Fruit fly (Drosophila melanogaster) whole organism, embryonic: ENCODE measurements around the gene GlyRS.

Experiments used
- Ada2b ChIP-seq: fragments of 200-800 bp; sonication (Bioruptor generic); IDR thresholded peaks from 2 replicates; pipeline ENCODE4 v1.3.6; 2022; ENCODE audit warnings: missing biosample characterization, missing genetic modification characterization
- B-H1 ChIP-seq: fragments of 200-800 bp; sonication (Bioruptor generic); IDR thresholded peaks from 3 replicates; pipeline ENCODE4 v1.3.6; 2022; ENCODE audit warnings: missing biosample characterization, missing genetic modification characterization
- CG10565 ChIP-seq: fragments of 200-800 bp; sonication (Bioruptor generic); optimal IDR thresholded peaks from 3 replicates; lab custom pipeline; 2016; ENCODE audit warnings: missing biosample characterization, mild to moderate bottlenecking, missing genetic modification characterization
- CG10959 ChIP-seq: fragments of 200-800 bp; sonication (Bioruptor generic); IDR thresholded peaks from 2 replicates; pipeline ENCODE4 v1.3.6; 2022; ENCODE audit warnings: missing biosample characterization, missing genetic modification characterization
- CG11093 ChIP-seq: fragments of 200-800 bp; sonication (Bioruptor generic); IDR thresholded peaks from 3 replicates; pipeline ENCODE4 v1.3.6; 2022; ENCODE audit warnings: missing biosample characterization, missing genetic modification characterization
- CG11398 ChIP-seq: fragments of 200-800 bp; sonication (Bioruptor generic); optimal IDR thresholded peaks from 2 replicates; lab custom pipeline; 2016; ENCODE audit warnings: missing biosample characterization, missing genetic modification characterization
- CG11696 ChIP-seq: fragments of 200-800 bp; sonication (Bioruptor generic); IDR thresholded peaks from 2 replicates; pipeline ENCODE4 v1.3.6; 2022; ENCODE audit warnings: missing biosample characterization, missing genetic modification characterization
- CG12219 ChIP-seq: fragments of 200-800 bp; sonication (Bioruptor generic); optimal IDR thresholded peaks from 3 replicates; lab custom pipeline; 2018; ENCODE audit warnings: missing biosample characterization, mild to moderate bottlenecking, missing genetic modification characterization
- CG13123 ChIP-seq: fragments of 200-800 bp; sonication (Bioruptor generic); optimal IDR thresholded peaks from 2 replicates; lab custom pipeline; 2016; ENCODE audit warnings: missing biosample characterization, missing genetic modification characterization
- CG15073 ChIP-seq: fragments of 200-800 bp; sonication (Bioruptor generic); optimal IDR thresholded peaks from 2 replicates; lab custom pipeline; 2016; ENCODE audit warnings: missing biosample characterization, missing genetic modification characterization
- CG16813 ChIP-seq: fragments of 200-800 bp; sonication (Bioruptor generic); IDR thresholded peaks from 3 replicates; pipeline ENCODE4 v1.3.6; 2022; ENCODE audit warnings: missing biosample characterization, missing genetic modification characterization; ENCODE audit not compliant: partially characterized antibody
- CG16863 ChIP-seq: fragments of 200-800 bp; sonication (Bioruptor generic); optimal IDR thresholded peaks from 3 replicates; lab custom pipeline; 2016; ENCODE audit warnings: missing biosample characterization, missing genetic modification characterization
- CG17612 ChIP-seq: fragments of 200-800 bp; sonication (Bioruptor generic); IDR thresholded peaks from 2 replicates; pipeline ENCODE4 v1.3.6; 2022; ENCODE audit warnings: missing biosample characterization, missing genetic modification characterization
- CG17829 ChIP-seq: fragments of 200-800 bp; optimal IDR thresholded peaks from 2 replicates; lab custom pipeline; 2019; ENCODE audit warnings: missing biosample characterization, mild to moderate bottlenecking, missing genetic modification characterization, moderate library complexity
- CG1792 ChIP-seq: fragments of 200-800 bp; sonication (Bioruptor generic); optimal IDR thresholded peaks from 2 replicates; lab custom pipeline; 2016; ENCODE audit warnings: missing biosample characterization, missing genetic modification characterization
- CG30431 ChIP-seq: fragments of 200-800 bp; sonication (Bioruptor generic); optimal IDR thresholded peaks from 2 replicates; lab custom pipeline; 2017; ENCODE audit warnings: missing biosample characterization, missing genetic modification characterization
- CG4820 ChIP-seq: fragments of 200-800 bp; sonication (Bioruptor generic); optimal IDR thresholded peaks from 3 replicates; lab custom pipeline; 2016; ENCODE audit warnings: missing biosample characterization, missing genetic modification characterization
- CG6272 ChIP-seq: fragments of 200-800 bp; sonication (Bioruptor generic); IDR thresholded peaks from 2 replicates; pipeline ENCODE4 v1.3.6; 2022; ENCODE audit warnings: missing biosample characterization, missing genetic modification characterization
- CG6683 ChIP-seq: fragments of 200-800 bp; sonication (Bioruptor generic); optimal IDR thresholded peaks from 2 replicates; lab custom pipeline; 2017; ENCODE audit warnings: missing biosample characterization, mild to moderate bottlenecking, missing genetic modification characterization, missing genetic modification reagents
- CG6689 ChIP-seq: fragments of 200-800 bp; sonication (Bioruptor generic); IDR thresholded peaks from 2 replicates; pipeline ENCODE4 v1.3.6; 2022; ENCODE audit warnings: missing biosample characterization, missing genetic modification characterization
- CG7357 ChIP-seq: fragments of 200-800 bp; sonication (Bioruptor generic); IDR thresholded peaks from 3 replicates; pipeline ENCODE4 v1.3.6; 2022; ENCODE audit warnings: missing biosample characterization, missing genetic modification characterization
- CG7786 ChIP-seq: fragments of 200-800 bp; sonication (Bioruptor generic); optimal IDR thresholded peaks from 2 replicates; lab custom pipeline; 2016; ENCODE audit warnings: missing biosample characterization, missing genetic modification characterization
- D19B ChIP-seq: fragments of 200-800 bp; sonication (Bioruptor generic); optimal IDR thresholded peaks from 2 replicates; lab custom pipeline; 2017; ENCODE audit warnings: missing biosample characterization, mild to moderate bottlenecking, missing genetic modification characterization
- Dp ChIP-seq: fragments of 200-800 bp; sonication (Bioruptor generic); optimal IDR thresholded peaks from 2 replicates; lab custom pipeline; 2018; ENCODE audit warnings: missing biosample characterization, mild to moderate bottlenecking, missing genetic modification characterization, moderate library complexity
- Drgx ChIP-seq: fragments of 200-800 bp; sonication (Bioruptor generic); IDR thresholded peaks from 2 replicates; pipeline ENCODE4 v1.3.6; 2022; ENCODE audit warnings: missing biosample characterization, missing genetic modification characterization
- Gsc ChIP-seq: fragments of 200-800 bp; sonication (Bioruptor generic); IDR thresholded peaks from 2 replicates; pipeline ENCODE4 v1.3.6; 2022; ENCODE audit warnings: missing biosample characterization, missing genetic modification characterization
- Hmx ChIP-seq: fragments of 200-800 bp; sonication (Bioruptor generic); optimal IDR thresholded peaks from 2 replicates; lab custom pipeline; 2016; ENCODE audit warnings: missing biosample characterization, missing genetic modification characterization
- Max ChIP-seq: fragments of 200-800 bp; sonication (Bioruptor generic); optimal IDR thresholded peaks from 2 replicates; lab custom pipeline; 2016; ENCODE audit warnings: missing biosample characterization, mild to moderate bottlenecking, missing genetic modification characterization
- Scr ChIP-seq: fragments of 200-800 bp; sonication (Bioruptor generic); IDR thresholded peaks from 2 replicates; pipeline ENCODE4 v1.3.6; 2022; ENCODE audit warnings: missing biosample characterization, missing genetic modification characterization; ENCODE audit not compliant: partially characterized antibody
- Sry-δ ChIP-seq: fragments of 200-800 bp; sonication (Bioruptor generic); optimal IDR thresholded peaks from 2 replicates; lab custom pipeline; 2016; ENCODE audit warnings: missing biosample characterization, missing genetic modification characterization
- ap ChIP-seq: fragments of 200-800 bp; sonication (Bioruptor generic); IDR thresholded peaks from 2 replicates; pipeline ENCODE4 v1.3.6; 2022; ENCODE audit warnings: missing biosample characterization, missing genetic modification characterization
- az2 ChIP-seq: fragments of 200-800 bp; sonication (Bioruptor generic); optimal IDR thresholded peaks from 3 replicates; lab custom pipeline; 2016; ENCODE audit warnings: missing biosample characterization, missing genetic modification characterization
- bcd ChIP-seq: fragments of 200-800 bp; sonication (Bioruptor generic); optimal IDR thresholded peaks from 2 replicates; lab custom pipeline; 2017; ENCODE audit warnings: missing biosample characterization, mild to moderate bottlenecking, missing genetic modification characterization
- chm ChIP-seq: fragments of 200-800 bp; sonication (Bioruptor generic); IDR thresholded peaks from 2 replicates; pipeline ENCODE4 v1.3.6; 2022; ENCODE audit warnings: missing biosample characterization, missing genetic modification characterization
- chn ChIP-seq: fragments of 200-800 bp; sonication (Bioruptor generic); optimal IDR thresholded peaks from 2 replicates; lab custom pipeline; 2016; ENCODE audit warnings: missing biosample characterization, missing genetic modification characterization
- dati ChIP-seq: fragments of 200-800 bp; sonication (Bioruptor generic); IDR thresholded peaks from 2 replicates; pipeline ENCODE4 v1.3.6; 2022; ENCODE audit warnings: missing biosample characterization, missing genetic modification characterization
- dimm ChIP-seq: fragments of 200-800 bp; sonication (Bioruptor generic); IDR thresholded peaks from 2 replicates; pipeline ENCODE4 v1.3.6; 2022; ENCODE audit warnings: missing biosample characterization, missing genetic modification characterization
- ems ChIP-seq: fragments of 200-800 bp; sonication (Bioruptor generic); optimal IDR thresholded peaks from 3 replicates; lab custom pipeline; 2016; ENCODE audit warnings: missing biosample characterization, missing genetic modification characterization
- exex ChIP-seq: fragments of 200-800 bp; sonication (Bioruptor generic); optimal IDR thresholded peaks from 4 replicates; lab custom pipeline; 2018; ENCODE audit warnings: missing biosample characterization, mild to moderate bottlenecking, missing genetic modification characterization, moderate library complexity
- fu2 ChIP-seq: fragments of 200-800 bp; sonication (Bioruptor generic); optimal IDR thresholded peaks from 2 replicates; lab custom pipeline; 2016; ENCODE audit warnings: missing biosample characterization, missing genetic modification characterization
- gcm ChIP-seq: fragments of 200-800 bp; sonication (Bioruptor generic); optimal IDR thresholded peaks from 2 replicates; lab custom pipeline; 2019; ENCODE audit warnings: missing biosample characterization, mild to moderate bottlenecking, missing genetic modification characterization, moderate library complexity
- gcm2 ChIP-seq: fragments of 200-800 bp; sonication (Bioruptor generic); optimal IDR thresholded peaks from 2 replicates; lab custom pipeline; 2016; ENCODE audit warnings: missing biosample characterization, missing genetic modification characterization
- gem ChIP-seq: fragments of 200-800 bp; sonication (Bioruptor generic); optimal IDR thresholded peaks from 2 replicates; lab custom pipeline; 2019; ENCODE audit warnings: missing biosample characterization, mild to moderate bottlenecking, missing genetic modification characterization, moderate library complexity
- ken ChIP-seq: fragments of 200-800 bp; sonication (Bioruptor generic); IDR thresholded peaks from 3 replicates; pipeline ENCODE4 v1.3.6; 2022; ENCODE audit warnings: missing biosample characterization, missing genetic modification characterization
- oc ChIP-seq: fragments of 200-800 bp; sonication (Bioruptor generic); optimal IDR thresholded peaks from 2 replicates; lab custom pipeline; 2018; ENCODE audit warnings: missing biosample characterization, mild to moderate bottlenecking, missing genetic modification characterization, moderate library complexity
- pho ChIP-seq: fragments of 200-800 bp; sonication (Bioruptor generic); optimal IDR thresholded peaks from 2 replicates; lab custom pipeline; 2016; ENCODE audit warnings: missing biosample characterization, missing genetic modification characterization
- sens ChIP-seq: fragments of 200-800 bp; sonication (Bioruptor generic); peaks from one replicate; lab custom pipeline; 2016; ENCODE audit warnings: missing biosample characterization, missing genetic modification characterization
- tio ChIP-seq: fragments of 200-800 bp; sonication (Bioruptor generic); optimal IDR thresholded peaks from 2 replicates; lab custom pipeline; 2017; ENCODE audit warnings: missing biosample characterization, missing genetic modification characterization, inconsistent platforms
- trh ChIP-seq: fragments of 200-800 bp; sonication (Bioruptor generic); optimal IDR thresholded peaks from 2 replicates; lab custom pipeline; 2016; ENCODE audit warnings: missing biosample characterization, missing genetic modification characterization
- vnd ChIP-seq: fragments of 200-800 bp; sonication (Bioruptor generic); IDR thresholded peaks from 3 replicates; pipeline ENCODE4 v1.3.6; 2022; ENCODE audit warnings: missing biosample characterization, missing genetic modification characterization; ENCODE audit not compliant: partially characterized antibody
- vvl ChIP-seq: fragments of 200-800 bp; sonication (Bioruptor generic); IDR thresholded peaks from 2 replicates; pipeline ENCODE4 v1.3.6; 2022; ENCODE audit warnings: missing biosample characterization, missing genetic modification characterization
- wek ChIP-seq: fragments of 200-800 bp; sonication (Bioruptor generic); optimal IDR thresholded peaks from 3 replicates; lab custom pipeline; 2018; ENCODE audit warnings: missing biosample characterization, mild to moderate bottlenecking, missing genetic modification characterization, moderate library complexity

The GlyRS gene

dm6 chr3L:15094589-15095288 is at the start of gene GlyRS, which contains the start of the genes sstn and Plp (continued):
- no peak for TF ChIP-seq CG11398 (GFP tag; lab: Kevin White, UChicago)
- no peak for TF ChIP-seq fu2
- peak; percentile 51; the same call in 1 of the 2 replicates for TF ChIP-seq vvl
- TF ChIP-seq Drgx, result no peak
- no peak for TF ChIP-seq CG17612 (GFP tag; lab: Robert Waterston, UW)
- no peak for TF ChIP-seq CG12219 (GFP tag; lab: Kevin White, UChicago)
- no peak for TF ChIP-seq CG6683 (GFP tag; lab: Kevin White, UChicago)
- TF ChIP-seq sens, result peak; percentile 60
- peak; percentile 59 for TF ChIP-seq gem (tag; lab: Kevin White, UChicago)
- TF ChIP-seq pho, result no peak
- TF ChIP-seq chm (GFP tag; lab: Robert Waterston, UW), result no peak
- no peak for TF ChIP-seq CG10959 (GFP tag; lab: Robert Waterston, UW)
- TF ChIP-seq Gsc (GFP tag; lab: Robert Waterston, UW), result no peak
- TF ChIP-seq ken (GFP tag; lab: Robert Waterston, UW), result no peak
- peak; percentile 20 for TF ChIP-seq az2 (GFP tag; lab: Kevin White, UChicago)
- no peak for TF ChIP-seq CG11093 (GFP tag; lab: Robert Waterston, UW)
- peak; percentile 55 for TF ChIP-seq CG17829 (tag; lab: Kevin White, UChicago)
- TF ChIP-seq Sry-δ (GFP tag; lab: Kevin White, UChicago), result peak; percentile 6
- TF ChIP-seq Ada2b (GFP tag; lab: Robert Waterston, UW), result no peak
- TF ChIP-seq gcm2 (GFP tag; lab: Kevin White, UChicago), result no peak
- no peak for TF ChIP-seq dati (GFP tag; lab: Robert Waterston, UW)
- TF ChIP-seq CG30431 (GFP tag; lab: Kevin White, UChicago), result no peak
- TF ChIP-seq CG11696 (GFP tag; lab: Robert Waterston, UW), result no peak
- peak; percentile 22 for TF ChIP-seq CG13123
- no peak for TF ChIP-seq wek
- no peak for TF ChIP-seq CG10565 (GFP tag; lab: Kevin White, UChicago)
- no peak for TF ChIP-seq ap
- no peak for TF ChIP-seq CG6689 (GFP tag; lab: Robert Waterston, UW)
- no peak for TF ChIP-seq chn (GFP tag; lab: Kevin White, UChicago)
- TF ChIP-seq Hmx (GFP tag; lab: Kevin White, UChicago), result no peak
- TF ChIP-seq Scr (GFP tag; lab: Robert Waterston, UW), result peak; percentile 45
- no peak for TF ChIP-seq CG7786 (GFP tag; lab: Kevin White, UChicago)
- no peak for TF ChIP-seq trh (GFP tag; lab: Kevin White, UChicago)
- peak; percentile 28 for TF ChIP-seq CG4820 (GFP tag; lab: Kevin White, UChicago)
- no peak for TF ChIP-seq D19B (GFP tag; lab: Kevin White, UChicago)
- TF ChIP-seq dimm (GFP tag; lab: Robert Waterston, UW), result no peak
- no peak for TF ChIP-seq CG16813 (GFP tag; lab: Robert Waterston, UW)
- TF ChIP-seq oc, result peak; percentile 26
- TF ChIP-seq vnd (GFP tag; lab: Robert Waterston, UW), result no peak
- TF ChIP-seq Max (GFP tag; lab: Kevin White, UChicago), result peak; percentile 50
- TF ChIP-seq bcd (GFP tag; lab: Kevin White, UChicago), result peak; percentile 52
- peak; percentile 17 for TF ChIP-seq Dp (GFP tag; lab: Kevin White, UChicago)
- no peak for TF ChIP-seq ems (GFP tag; lab: Kevin White, UChicago)
- no peak for TF ChIP-seq CG6272
- TF ChIP-seq exex (tag; lab: Kevin White, UChicago), result peak; percentile 21
- TF ChIP-seq tio, result peak; percentile 2
- no peak for TF ChIP-seq CG7357 (GFP tag; lab: Robert Waterston, UW)
- no peak for TF ChIP-seq CG16863 (GFP tag; lab: Kevin White, UChicago)
- TF ChIP-seq CG1792 (GFP tag; lab: Kevin White, UChicago), result no peak
- no peak for TF ChIP-seq B-H1 (GFP tag; lab: Robert Waterston, UW)
- no peak for TF ChIP-seq CG15073
- peak; percentile 22 for TF ChIP-seq gcm
